Worm (Caenorhabditis elegans): ENCODE data around the gene tsp-6.

The tsp-6 gene

DNA sequence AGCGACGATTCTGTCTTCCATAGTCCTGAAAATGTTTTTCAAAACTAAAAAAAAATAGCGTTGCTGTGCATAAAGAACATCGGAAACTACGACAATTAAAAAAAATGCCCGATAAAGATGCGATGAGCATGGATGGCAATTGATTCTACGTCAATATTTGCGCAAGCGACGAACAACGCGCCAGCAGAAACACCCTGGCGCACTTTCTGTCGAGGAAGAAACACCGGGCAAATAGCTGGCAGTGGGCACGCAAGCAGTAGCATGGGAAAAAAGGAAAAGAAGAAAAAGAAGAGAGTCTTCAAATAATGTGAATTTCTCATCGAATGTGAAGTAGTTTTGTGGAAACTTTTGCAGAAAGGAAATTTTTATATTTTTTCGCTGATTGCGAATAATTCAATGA lies 10.6 kb upstream of the tsp-6 start, which contains the start of gene C14A11.9 (continued):
- TF ChIP-seq elt-3 (tag; optimal IDR thresholded peaks at IDR 0.05): no peak
- peak; percentile 57 for TF ChIP-seq R02D3.7 (tag; optimal IDR thresholded peaks at IDR 0.05)
- no peak for TF ChIP-seq unc-62 (GFP tag; optimal IDR thresholded peaks at IDR 0.05)
- peak; percentile 76 for TF ChIP-seq elt-2 (tag; optimal IDR thresholded peaks at IDR 0.05)
- no peak for TF ChIP-seq ztf-4 (tag; optimal IDR thresholded peaks at IDR 0.05)

DNA sequence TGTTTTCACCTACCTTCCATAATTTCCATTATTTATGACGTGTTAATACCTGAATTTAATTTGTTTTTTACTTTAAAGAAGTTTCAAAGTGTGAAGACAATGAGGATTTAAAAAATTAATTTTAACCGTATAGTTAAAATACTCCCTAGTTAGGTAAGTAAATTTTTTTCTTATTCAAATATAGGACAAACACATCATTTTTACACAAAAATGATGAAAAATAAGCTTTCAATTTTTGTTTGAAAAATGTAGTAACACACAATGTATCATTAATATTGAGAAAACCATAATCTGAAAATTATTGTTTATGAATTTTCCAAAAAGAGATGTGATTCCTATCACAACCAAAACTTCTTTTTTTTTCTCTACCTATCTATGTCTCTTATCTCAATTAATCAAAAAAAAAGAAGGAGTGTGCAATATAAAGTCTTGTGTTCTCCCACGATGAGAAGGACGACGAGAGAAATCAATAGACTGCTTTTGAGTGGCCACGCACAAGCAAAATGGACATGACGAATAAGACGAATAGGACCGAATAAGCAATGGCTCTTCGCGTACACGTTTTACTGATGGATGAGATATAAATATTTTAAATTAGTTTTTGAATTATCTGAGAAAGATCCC lies 6.0 kb upstream of the tsp-6 start, which contains the start of gene C14A11.6:
Gene C14A11.6, minus strand, starts transcription at position 51 of the 624 bp plus-strand sequence.
- TF ChIP-seq nfya-1 (tag; optimal IDR thresholded peaks at IDR 0.05; ENCODE audit: insufficient read depth) (peak; percentile 38), nhr-77 (tag; optimal IDR thresholded peaks at IDR 0.05) (no peak), lin-39 (tag; optimal IDR thresholded peaks at IDR 0.05) (peak; percentile 19), unc-62 (GFP tag; optimal IDR thresholded peaks at IDR 0.05) (no peak), elt-1 (tag; optimal IDR thresholded peaks at IDR 0.05) (no peak), fos-1 (tag; optimal IDR thresholded peaks at IDR 0.05) (no peak), ztf-4 (tag; optimal IDR thresholded peaks at IDR 0.05) (no peak), hmg-11 (tag; optimal IDR thresholded peaks at IDR 0.05) (peak; percentile 14), ceh-9 (tag; optimal IDR thresholded peaks at IDR 0.05) (no peak)

- TF ChIP-seq fos-1 (tag; optimal IDR thresholded peaks at IDR 0.05) (no peak), sea-2 (GFP tag; optimal IDR thresholded peaks at IDR 0.05) (no peak), nhr-77 (tag; optimal IDR thresholded peaks at IDR 0.05) (no peak), eor-1 (tag; optimal IDR thresholded peaks at IDR 0.05) (no peak), ztf-4 (tag; optimal IDR thresholded peaks at IDR 0.05) (no peak), lin-39 (tag; optimal IDR thresholded peaks at IDR 0.05) (no peak), lsy-12 (tag; optimal IDR thresholded peaks at IDR 0.05) (no peak), snpc-4 (tag; optimal IDR thresholded peaks at IDR 0.05) (no peak), nhr-237 (tag; optimal IDR thresholded peaks at IDR 0.05) (no peak), mdl-1 (tag; optimal IDR thresholded peaks at IDR 0.05) (no peak), jun-1 (tag; optimal IDR thresholded peaks at IDR 0.05) (no peak), elt-2 (tag; optimal IDR thresholded peaks at IDR 0.05) (no peak), ama-1 (optimal IDR thresholded peaks at IDR 0.05) (no peak), aly-2 (tag; optimal IDR thresholded peaks at IDR 0.05) (no peak), nhr-25 (tag; optimal IDR thresholded peaks at IDR 0.05) (no peak), fkh-10 (GFP tag; optimal IDR thresholded peaks at IDR 0.05) (no peak), skn-1 (tag; optimal IDR thresholded peaks at IDR 0.05) (no peak), nhr-76 (tag; optimal IDR thresholded peaks at IDR 0.05) (no peak)
Measured at ce11 chrX:2818899-2819298, 1.3 kb upstream of the tsp-6 start.

- no peak for TF ChIP-seq egl-27 (tag; optimal IDR thresholded peaks at IDR 0.05)
- no peak for TF ChIP-seq fkh-2 (tag; optimal IDR thresholded peaks at IDR 0.05)
- TF ChIP-seq tbx-2 (tag; optimal IDR thresholded peaks at IDR 0.05): no peak
- no peak for TF ChIP-seq nhr-25 (tag; optimal IDR thresholded peaks at IDR 0.05)
- no peak for TF ChIP-seq mml-1 (tag; optimal IDR thresholded peaks at IDR 0.05)
- TF ChIP-seq jun-1 (tag; optimal IDR thresholded peaks at IDR 0.05): no peak
Measured at ce11 chrX:2819747-2820146, 501 bp upstream of the tsp-6 start.

ce11 chrX:2826337-2826736 lies 6.1 kb downstream of the tsp-6 start:
- TF ChIP-seq nhr-23 (tag; optimal IDR thresholded peaks at IDR 0.05): no peak

DNA sequence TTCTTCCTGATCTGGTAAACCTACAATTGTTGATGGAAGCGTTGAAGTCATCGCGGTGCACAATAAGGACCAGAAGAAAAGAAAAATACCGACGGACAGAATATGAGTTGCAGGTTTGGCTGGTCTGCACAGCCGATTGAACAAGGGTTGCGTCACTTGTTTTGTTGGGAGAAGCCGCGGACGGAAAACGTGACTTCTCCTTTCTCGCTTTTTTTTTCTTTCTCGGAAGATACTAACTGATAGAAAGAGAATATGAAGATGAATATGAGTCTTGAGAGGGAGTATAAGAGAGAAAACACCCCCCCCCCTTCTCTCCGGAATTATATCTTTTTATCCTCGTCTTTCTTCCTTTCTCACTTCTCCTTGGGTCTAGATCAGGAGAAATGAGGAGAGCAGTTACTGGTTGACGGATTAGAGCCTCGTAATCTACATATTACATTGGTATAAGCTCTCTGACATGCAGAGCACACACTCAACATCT lies 7.5 kb downstream of the tsp-6 start, which contains the start of gene ssr-2:
Gene ssr-2, minus strand, starts transcription at position 51 of the 481 bp plus-strand sequence.
- TF ChIP-seq ama-1 (optimal IDR thresholded peaks at IDR 0.05) (no peak), tbx-2 (tag; optimal IDR thresholded peaks at IDR 0.05) (no peak)

DNA sequence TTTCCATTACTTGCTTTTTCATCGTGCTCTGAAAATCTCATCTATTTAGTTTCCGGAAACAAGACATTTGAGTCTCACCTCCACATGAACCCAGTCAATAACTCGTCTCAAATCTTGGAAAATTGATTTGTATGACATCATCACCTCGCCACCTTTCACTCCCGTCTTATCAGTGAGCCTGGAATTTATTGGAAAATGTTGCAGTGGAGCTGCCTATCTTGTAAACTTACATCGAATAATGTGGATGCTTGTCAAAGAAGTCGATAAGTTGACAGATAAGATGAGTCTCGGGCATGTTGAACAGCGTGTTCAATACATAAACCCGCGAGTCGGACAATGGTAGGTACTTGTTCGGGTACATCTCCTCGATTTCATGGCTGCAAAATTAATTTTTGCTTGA lies 16.5 kb downstream of the tsp-6 start:
- no peak for TF ChIP-seq mdl-1 (tag; optimal IDR thresholded peaks at IDR 0.05)
- peak; percentile 85 for TF ChIP-seq elt-2 (tag; optimal IDR thresholded peaks at IDR 0.05)
- peak; percentile 71 for TF ChIP-seq pqm-1 (tag; optimal IDR thresholded peaks at IDR 0.05)
